Fruit fly (Drosophila melanogaster) whole organism, embryonic: ENCODE data around the gene Wdr33.

Source experiments
- Blimp-1 ChIP-seq: fragments of 200-800 bp; sonication (Bioruptor generic); optimal IDR thresholded peaks from 3 replicates; lab custom pipeline; 2018; ENCODE audit warnings: missing biosample characterization, missing genetic modification characterization, mild to moderate bottlenecking, moderate library complexity, missing genetic modification reagents
- C15 ChIP-seq: fragments of 200-800 bp; sonication (Bioruptor generic); IDR thresholded peaks from 3 replicates; pipeline ENCODE4 v1.3.6; 2022; ENCODE audit warnings: missing biosample characterization, missing genetic modification characterization
- CG10321 ChIP-seq: fragments of 200-800 bp; sonication (Bioruptor generic); IDR thresholded peaks from 2 replicates; pipeline ENCODE4 v1.3.6; 2022; ENCODE audit warnings: missing biosample characterization, missing genetic modification characterization
- CG10366 ChIP-seq: fragments of 200-800 bp; sonication (Bioruptor generic); IDR thresholded peaks from 2 replicates; pipeline ENCODE4 v1.3.6; 2022; ENCODE audit warnings: missing biosample characterization, missing genetic modification characterization
- CG11093 ChIP-seq: fragments of 200-800 bp; sonication (Bioruptor generic); IDR thresholded peaks from 3 replicates; pipeline ENCODE4 v1.3.6; 2022; ENCODE audit warnings: missing biosample characterization, missing genetic modification characterization
- CG11398 ChIP-seq: fragments of 200-800 bp; sonication (Bioruptor generic); optimal IDR thresholded peaks from 2 replicates; lab custom pipeline; 2016; ENCODE audit warnings: missing biosample characterization, missing genetic modification characterization
- CG1233 ChIP-seq: fragments of 200-800 bp; sonication (Bioruptor generic); optimal IDR thresholded peaks from 4 replicates; lab custom pipeline; 2018; ENCODE audit warnings: missing biosample characterization, mild to moderate bottlenecking, missing genetic modification characterization
- CG12659 ChIP-seq: fragments of 200-800 bp; sonication (Bioruptor generic); optimal IDR thresholded peaks from 3 replicates; lab custom pipeline; 2017; ENCODE audit warnings: mild to moderate bottlenecking, missing biosample characterization, missing genetic modification reagents, missing genetic modification characterization
- CG12744 ChIP-seq: fragments of 200-800 bp; sonication (Bioruptor generic); optimal IDR thresholded peaks from 2 replicates; lab custom pipeline; 2016; ENCODE audit warnings: missing biosample characterization, missing genetic modification characterization
- CG12942 ChIP-seq: fragments of 200-800 bp; sonication (Bioruptor generic); optimal IDR thresholded peaks from 3 replicates; lab custom pipeline; 2016; ENCODE audit warnings: missing biosample characterization, missing genetic modification characterization
- CG13424 ChIP-seq: fragments of 200-800 bp; sonication (Bioruptor generic); optimal IDR thresholded peaks from 2 replicates; lab custom pipeline; 2019; ENCODE audit warnings: missing biosample characterization, mild to moderate bottlenecking, missing genetic modification characterization, moderate library complexity
- CG13775 ChIP-seq: fragments of 200-800 bp; sonication (Bioruptor generic); optimal IDR thresholded peaks from 3 replicates; lab custom pipeline; 2017; ENCODE audit warnings: missing biosample characterization, mild to moderate bottlenecking, missing genetic modification characterization
- CG14860 ChIP-seq: fragments of 200-800 bp; sonication (Bioruptor generic); IDR thresholded peaks from 3 replicates; pipeline ENCODE4 v1.3.6; 2022; ENCODE audit warnings: missing biosample characterization, missing genetic modification characterization; ENCODE audit not compliant: partially characterized antibody
- CG14965 ChIP-seq: fragments of 200-800 bp; sonication (Bioruptor generic); optimal IDR thresholded peaks from 2 replicates; lab custom pipeline; 2016; ENCODE audit warnings: missing biosample characterization, missing genetic modification characterization, borderline replicate concordance
- CG15011 ChIP-seq: fragments of 200-800 bp; sonication (Bioruptor generic); optimal IDR thresholded peaks from 3 replicates; lab custom pipeline; 2018; ENCODE audit warnings: missing biosample characterization, mild to moderate bottlenecking, missing genetic modification characterization
- CG15479 ChIP-seq: fragments of 200-800 bp; sonication (Bioruptor generic); optimal IDR thresholded peaks from 3 replicates; lab custom pipeline; 2019; ENCODE audit warnings: missing biosample characterization, mild to moderate bottlenecking, missing genetic modification characterization, moderate library complexity
- CG15514 ChIP-seq: fragments of 200-800 bp; sonication (Bioruptor generic); optimal IDR thresholded peaks from 3 replicates; lab custom pipeline; 2017; ENCODE audit warnings: missing biosample characterization, missing genetic modification characterization, mild to moderate bottlenecking, moderate library complexity, missing genetic modification reagents
- CG16863 ChIP-seq: fragments of 200-800 bp; sonication (Bioruptor generic); optimal IDR thresholded peaks from 3 replicates; lab custom pipeline; 2016; ENCODE audit warnings: missing biosample characterization, missing genetic modification characterization
- CG17612 ChIP-seq: fragments of 200-800 bp; sonication (Bioruptor generic); IDR thresholded peaks from 2 replicates; pipeline ENCODE4 v1.3.6; 2022; ENCODE audit warnings: missing biosample characterization, missing genetic modification characterization
- CG2875 ChIP-seq: fragments of 200-800 bp; sonication (Bioruptor generic); optimal IDR thresholded peaks from 2 replicates; lab custom pipeline; 2017; ENCODE audit warnings: missing biosample characterization, mild to moderate bottlenecking, missing genetic modification characterization, missing genetic modification reagents
- CG2889 ChIP-seq: fragments of 200-800 bp; sonication (Bioruptor generic); IDR thresholded peaks from 3 replicates; pipeline ENCODE4 v1.3.6; 2022; ENCODE audit warnings: missing biosample characterization, missing genetic modification characterization
- CG3163 ChIP-seq: fragments of 200-800 bp; sonication (Bioruptor generic); optimal IDR thresholded peaks from 3 replicates; lab custom pipeline; 2016; ENCODE audit warnings: missing biosample characterization, missing genetic modification characterization
- CG3281 ChIP-seq: fragments of 200-800 bp; sonication (Bioruptor generic); optimal IDR thresholded peaks from 3 replicates; lab custom pipeline; 2017; ENCODE audit warnings: missing biosample characterization, mild to moderate bottlenecking, missing genetic modification characterization
- CG3407 ChIP-seq: fragments of 200-800 bp; sonication (Bioruptor generic); optimal IDR thresholded peaks from 2 replicates; lab custom pipeline; 2018; ENCODE audit warnings: missing biosample characterization, mild to moderate bottlenecking, missing genetic modification characterization
- CG3838 ChIP-seq: fragments of 200-800 bp; sonication (Bioruptor generic); optimal IDR thresholded peaks from 3 replicates; lab custom pipeline; 2016; ENCODE audit warnings: missing biosample characterization, missing genetic modification characterization
- CG5953 ChIP-seq: fragments of 200-800 bp; sonication (Bioruptor generic); IDR thresholded peaks from 2 replicates; pipeline ENCODE4 v1.3.6; 2022; ENCODE audit warnings: missing biosample characterization, missing genetic modification characterization
- CG7928 ChIP-seq: fragments of 200-800 bp; sonication (Bioruptor generic); optimal IDR thresholded peaks from 2 replicates; lab custom pipeline; 2017; ENCODE audit warnings: missing biosample characterization, mild to moderate bottlenecking, missing genetic modification characterization
- Dek ChIP-seq: fragments of 200-800 bp; sonication (Bioruptor generic); optimal IDR thresholded peaks from 3 replicates; lab custom pipeline; 2019; ENCODE audit warnings: missing biosample characterization, mild to moderate bottlenecking, missing genetic modification characterization, moderate library complexity
- H15 ChIP-seq: fragments of 200-800 bp; sonication (Bioruptor generic); IDR thresholded peaks from 3 replicates; pipeline ENCODE4 v1.3.6; 2022; ENCODE audit warnings: missing biosample characterization, missing genetic modification characterization
- HLHmδ ChIP-seq: fragments of 200-800 bp; sonication (Bioruptor generic); optimal IDR thresholded peaks from 2 replicates; lab custom pipeline; 2018; ENCODE audit warnings: missing biosample characterization, mild to moderate bottlenecking, missing genetic modification characterization, moderate library complexity
- Hmx ChIP-seq: fragments of 200-800 bp; sonication (Bioruptor generic); optimal IDR thresholded peaks from 2 replicates; lab custom pipeline; 2016; ENCODE audit warnings: missing biosample characterization, missing genetic modification characterization
- Hr39 ChIP-seq: fragments of >200 bp; optimal IDR thresholded peaks from 2 replicates; lab custom pipeline; 2017
- Lpt ChIP-seq: fragments of >200 bp; optimal IDR thresholded peaks from 2 replicates; lab custom pipeline; 2018; ENCODE audit warnings: missing biosample characterization, missing genetic modification characterization
- Med ChIP-seq: fragments of 200-800 bp; sonication (Bioruptor generic); peaks from one replicate; lab custom pipeline; 2016; ENCODE audit warnings: missing biosample characterization, missing genetic modification characterization, mild to moderate bottlenecking, inconsistent platforms, moderate library complexity
- Ravus ChIP-seq: fragments of 200-800 bp; sonication (Bioruptor generic); IDR thresholded peaks from 2 replicates; pipeline ENCODE4 v1.3.6; 2022; ENCODE audit warnings: missing biosample characterization, missing genetic modification characterization
- Side ChIP-seq: fragments of 200-800 bp; sonication (Bioruptor generic); optimal IDR thresholded peaks from 2 replicates; lab custom pipeline; 2016; ENCODE audit warnings: missing biosample characterization, missing genetic modification characterization
- bbx ChIP-seq: fragments of 200-800 bp; sonication (Bioruptor generic); IDR thresholded peaks from 2 replicates; pipeline ENCODE4 v1.3.6; 2022; ENCODE audit warnings: missing biosample characterization, missing genetic modification characterization; ENCODE audit not compliant: partially characterized antibody
- chn ChIP-seq: fragments of 200-800 bp; sonication (Bioruptor generic); optimal IDR thresholded peaks from 2 replicates; lab custom pipeline; 2016; ENCODE audit warnings: missing biosample characterization, missing genetic modification characterization
- crp ChIP-seq, 2 experiments: fragments of 200-800 bp; sonication (Bioruptor generic); optimal IDR thresholded peaks; 2 replicates in 1 of 2; 3 replicates in 1 of 2; lab custom pipeline; 2017; ENCODE audit warnings: missing biosample characterization in 2 of 2, missing genetic modification characterization in 2 of 2, mild to moderate bottlenecking in 1 of 2, moderate library complexity in 1 of 2
- dan ChIP-seq: fragments of 200-800 bp; sonication (Bioruptor generic); IDR thresholded peaks from 2 replicates; pipeline ENCODE4 v1.3.6; 2022; ENCODE audit warnings: missing biosample characterization, missing genetic modification characterization
- dmrt11E ChIP-seq: fragments of 200-800 bp; sonication (Bioruptor generic); optimal IDR thresholded peaks from 3 replicates; lab custom pipeline; 2018; ENCODE audit warnings: missing biosample characterization, mild to moderate bottlenecking, missing genetic modification characterization, moderate library complexity
- ham ChIP-seq: fragments of 200-800 bp; sonication (Bioruptor generic); IDR thresholded peaks from 2 replicates; pipeline ENCODE4 v1.3.6; 2022; ENCODE audit warnings: missing biosample characterization, missing genetic modification characterization
- p53 ChIP-seq: fragments of 200-800 bp; sonication (Bioruptor generic); optimal IDR thresholded peaks from 2 replicates; lab custom pipeline; 2016; ENCODE audit warnings: missing biosample characterization, missing genetic modification characterization
- pfk ChIP-seq: fragments of 200-800 bp; sonication (Bioruptor generic); optimal IDR thresholded peaks from 2 replicates; lab custom pipeline; 2018; ENCODE audit warnings: missing biosample characterization, mild to moderate bottlenecking, missing genetic modification characterization, moderate library complexity
- ranshi ChIP-seq: fragments of 200-800 bp; sonication (Bioruptor generic); IDR thresholded peaks from 2 replicates; pipeline ENCODE4 v1.3.6; 2022; ENCODE audit warnings: missing biosample characterization, missing genetic modification characterization
- sens-2 ChIP-seq: fragments of 200-800 bp; sonication (Bioruptor generic); IDR thresholded peaks from 2 replicates; pipeline ENCODE4 v1.3.6; 2022; ENCODE audit warnings: missing biosample characterization, missing genetic modification characterization
- seq ChIP-seq: fragments of 200-800 bp; sonication (Bioruptor generic); IDR thresholded peaks from 2 replicates; pipeline ENCODE4 v1.3.6; 2022; ENCODE audit warnings: missing biosample characterization, missing genetic modification characterization
- stc ChIP-seq: fragments of 200-800 bp; sonication (Bioruptor generic); IDR thresholded peaks from 2 replicates; pipeline ENCODE4 v1.3.6; 2022; ENCODE audit warnings: missing biosample characterization, missing genetic modification characterization
- tgo ChIP-seq: fragments of 200-800 bp; sonication (Bioruptor generic); IDR thresholded peaks from 3 replicates; pipeline ENCODE4 v1.3.6; 2022; ENCODE audit warnings: missing biosample characterization, missing genetic modification characterization
- tio ChIP-seq: fragments of 200-800 bp; sonication (Bioruptor generic); optimal IDR thresholded peaks from 2 replicates; lab custom pipeline; 2017; ENCODE audit warnings: missing biosample characterization, missing genetic modification characterization, inconsistent platforms
- unc-4 ChIP-seq: fragments of 200-800 bp; sonication (Bioruptor generic); IDR thresholded peaks from 2 replicates; pipeline ENCODE4 v1.3.6; 2022; ENCODE audit warnings: missing biosample characterization, missing genetic modification characterization; ENCODE audit not compliant: partially characterized antibody

Wdr33 gene

dm6 chr3R:5660198-5660893 lies at the start of gene Wdr33 (continued):
- TF ChIP-seq CG1233 (GFP tag; lab: Kevin White, UChicago) (no peak), CG2889 (GFP tag; lab: Robert Waterston, UW) (no peak), Med (GFP tag; lab: Kevin White, UChicago) (no peak), dan (GFP tag; lab: Robert Waterston, UW) (no peak), CG15479 (GFP tag; lab: Kevin White, UChicago) (no peak), CG13775 (GFP tag; lab: Kevin White, UChicago) (peak; percentile 69), Hr39 (no peak), Lpt (GFP tag; lab: Kevin White, UChicago) (no peak), unc-4 (GFP tag; lab: Robert Waterston, UW) (peak; percentile 84), CG3163 (GFP tag; lab: Kevin White, UChicago) (no peak), CG5953 (GFP tag; lab: Robert Waterston, UW) (no peak), Blimp-1 (GFP tag; lab: Kevin White, UChicago) (no peak), HLHmδ (GFP tag; lab: Kevin White, UChicago) (no peak), p53 (GFP tag; lab: Kevin White, UChicago) (no peak), CG3281 (GFP tag; lab: Kevin White, UChicago) (no peak), CG10321 (GFP tag; lab: Robert Waterston, UW) (no peak), Ravus (no peak), CG14860 (GFP tag; lab: Robert Waterston, UW) (peak; percentile 83), crp (GFP tag; optimal IDR thresholded peaks at IDR 0.05; lab: Kevin White, UChicago) (no peak), CG15011 (GFP tag; lab: Kevin White, UChicago) (no peak), CG16863 (GFP tag; lab: Kevin White, UChicago) (no peak), sens-2 (no peak), pfk (GFP tag; lab: Kevin White, UChicago) (no peak), chn (GFP tag; lab: Kevin White, UChicago) (no peak), CG3407 (GFP tag; lab: Kevin White, UChicago) (no peak), CG12659 (GFP tag; lab: Kevin White, UChicago) (peak; percentile 43), CG12942 (GFP tag; lab: Kevin White, UChicago) (no peak), ranshi (GFP tag; lab: Robert Waterston, UW) (peak; percentile 20; the same call in 1 of the 2 replicates), CG7928 (no peak), dmrt11E (tag; lab: Kevin White, UChicago) (peak; percentile 28), H15 (GFP tag; lab: Robert Waterston, UW) (0 out of 3 replicates have a peak, but pooled peaks have one; percentile 7), stc (GFP tag; lab: Robert Waterston, UW) (no peak), Side (GFP tag; lab: Kevin White, UChicago) (no peak), CG2875 (GFP tag; lab: Kevin White, UChicago) (no peak), Hmx (GFP tag; lab: Kevin White, UChicago) (no peak), CG3838 (GFP tag; lab: Kevin White, UChicago) (no peak), CG14965 (no peak), CG11093 (GFP tag; lab: Robert Waterston, UW) (no peak), CG15514 (GFP tag; lab: Kevin White, UChicago) (peak; percentile 43), ham (GFP tag; lab: Robert Waterston, UW) (no peak), CG13424 (tag; lab: Kevin White, UChicago) (peak; percentile 56), CG10366 (GFP tag; lab: Robert Waterston, UW) (peak; percentile 38; the same call in 1 of the 2 replicates), tgo (GFP tag; lab: Robert Waterston, UW) (no peak), C15 (GFP tag; lab: Robert Waterston, UW) (no peak), CG17612 (GFP tag; lab: Robert Waterston, UW) (no peak), tio (GFP tag; lab: Kevin White, UChicago) (no peak), Dek (tag; lab: Kevin White, UChicago) (peak; percentile 34), CG11398 (GFP tag; lab: Kevin White, UChicago) (no peak), CG12744 (GFP tag; lab: Kevin White, UChicago) (no peak), seq (GFP tag; lab: Robert Waterston, UW) (no peak), bbx (GFP tag; lab: Robert Waterston, UW) (peak; percentile 86)
